Fruit fly (Drosophila melanogaster) whole organism, embryonic: ENCODE data around the gene CG6340.

ENCODE experiments used
- ATbp ChIP-seq: fragments of 200-800 bp; sonication (Bioruptor generic); optimal IDR thresholded peaks from 2 replicates; lab custom pipeline; 2017; ENCODE audit warnings: missing biosample characterization, mild to moderate bottlenecking, missing genetic modification characterization, missing genetic modification reagents
- Antp ChIP-seq: fragments of 200-800 bp; sonication (Bioruptor generic); optimal IDR thresholded peaks from 3 replicates; lab custom pipeline; 2016; ENCODE audit warnings: missing biosample characterization, missing genetic modification characterization
- Bdp1 ChIP-seq: fragments of 200-800 bp; sonication (Bioruptor generic); optimal IDR thresholded peaks from 3 replicates; lab custom pipeline; 2016; ENCODE audit warnings: missing biosample characterization, missing genetic modification characterization
- Bgb ChIP-seq: fragments of 200-800 bp; sonication (Bioruptor generic); IDR thresholded peaks from 2 replicates; pipeline ENCODE4 v1.3.6; 2022; ENCODE audit warnings: missing biosample characterization, missing genetic modification characterization; ENCODE audit not compliant: partially characterized antibody
- C15 ChIP-seq: fragments of 200-800 bp; sonication (Bioruptor generic); IDR thresholded peaks from 3 replicates; pipeline ENCODE4 v1.3.6; 2022; ENCODE audit warnings: missing biosample characterization, missing genetic modification characterization
- CG1024 ChIP-seq: fragments of 200-800 bp; sonication (Bioruptor generic); IDR thresholded peaks from 2 replicates; pipeline ENCODE4 v1.3.6; 2022; ENCODE audit warnings: missing biosample characterization, missing genetic modification characterization
- CG10366 ChIP-seq: fragments of 200-800 bp; sonication (Bioruptor generic); IDR thresholded peaks from 2 replicates; pipeline ENCODE4 v1.3.6; 2022; ENCODE audit warnings: missing biosample characterization, missing genetic modification characterization
- CG11504 ChIP-seq: fragments of 200-800 bp; sonication (Bioruptor generic); optimal IDR thresholded peaks from 3 replicates; lab custom pipeline; 2019; ENCODE audit warnings: missing biosample characterization, mild to moderate bottlenecking, missing genetic modification characterization, moderate library complexity
- CG12071 ChIP-seq: fragments of 200-800 bp; sonication (Bioruptor generic); optimal IDR thresholded peaks from 3 replicates; lab custom pipeline; 2018; ENCODE audit warnings: missing biosample characterization, mild to moderate bottlenecking, missing genetic modification characterization
- CG12659 ChIP-seq: fragments of 200-800 bp; sonication (Bioruptor generic); optimal IDR thresholded peaks from 3 replicates; lab custom pipeline; 2017; ENCODE audit warnings: mild to moderate bottlenecking, missing biosample characterization, missing genetic modification reagents, missing genetic modification characterization
- CG12769 ChIP-seq: fragments of 200-800 bp; sonication (Bioruptor generic); optimal IDR thresholded peaks from 2 replicates; lab custom pipeline; 2019; ENCODE audit warnings: missing biosample characterization, mild to moderate bottlenecking, missing genetic modification characterization, moderate library complexity
- CG14050 ChIP-seq: fragments of 200-800 bp; sonication (Bioruptor generic); IDR thresholded peaks from 3 replicates; pipeline ENCODE4 v1.3.6; 2022; ENCODE audit warnings: missing biosample characterization, missing genetic modification characterization
- CG14441 ChIP-seq: fragments of 200-800 bp; sonication (Bioruptor generic); IDR thresholded peaks from 2 replicates; pipeline ENCODE4 v1.3.6; 2022; ENCODE audit warnings: missing biosample characterization, missing genetic modification characterization
- CG15269 ChIP-seq: fragments of 200-800 bp; sonication (Bioruptor generic); optimal IDR thresholded peaks from 2 replicates; lab custom pipeline; 2018; ENCODE audit warnings: missing biosample characterization, mild to moderate bottlenecking, missing genetic modification characterization, moderate library complexity
- CG17361 ChIP-seq: fragments of 200-800 bp; sonication (Bioruptor generic); IDR thresholded peaks from 3 replicates; pipeline ENCODE4 v1.3.6; 2022; ENCODE audit warnings: missing biosample characterization, missing genetic modification characterization
- CG2120 ChIP-seq: fragments of 200-800 bp; sonication (Bioruptor generic); optimal IDR thresholded peaks from 3 replicates; lab custom pipeline; 2016; ENCODE audit warnings: missing biosample characterization, missing genetic modification characterization
- CG34422 ChIP-seq: fragments of 200-800 bp; sonication (Bioruptor generic); IDR thresholded peaks from 3 replicates; pipeline ENCODE4 v1.3.6; 2022; ENCODE audit warnings: missing biosample characterization, missing genetic modification characterization
- CG4404 ChIP-seq: fragments of 200-800 bp; sonication (Bioruptor generic); IDR thresholded peaks from 2 replicates; pipeline ENCODE4 v1.3.6; 2022; ENCODE audit warnings: missing biosample characterization, missing genetic modification characterization
- CG4820 ChIP-seq: fragments of 200-800 bp; sonication (Bioruptor generic); optimal IDR thresholded peaks from 3 replicates; lab custom pipeline; 2016; ENCODE audit warnings: missing biosample characterization, missing genetic modification characterization
- CG7357 ChIP-seq: fragments of 200-800 bp; sonication (Bioruptor generic); IDR thresholded peaks from 3 replicates; pipeline ENCODE4 v1.3.6; 2022; ENCODE audit warnings: missing biosample characterization, missing genetic modification characterization
- Ets65A ChIP-seq: fragments of 200-800 bp; sonication (Bioruptor generic); peaks from one replicate; lab custom pipeline; 2016; ENCODE audit warnings: missing biosample characterization, missing genetic modification characterization
- Gug ChIP-seq: fragments of 200-800 bp; sonication (Bioruptor generic); IDR thresholded peaks from 4 replicates; pipeline ENCODE4 v1.3.6; 2022; ENCODE audit warnings: missing biosample characterization, missing genetic modification characterization
- H15 ChIP-seq: fragments of 200-800 bp; sonication (Bioruptor generic); IDR thresholded peaks from 3 replicates; pipeline ENCODE4 v1.3.6; 2022; ENCODE audit warnings: missing biosample characterization, missing genetic modification characterization
- HHEX ChIP-seq: fragments of 200-800 bp; sonication (Bioruptor generic); optimal IDR thresholded peaks from 3 replicates; lab custom pipeline; 2017; ENCODE audit warnings: missing biosample characterization, mild to moderate bottlenecking, missing genetic modification characterization, missing genetic modification reagents
- MBD-R2 ChIP-seq: fragments of 200-800 bp; sonication (Bioruptor generic); IDR thresholded peaks from 2 replicates; pipeline ENCODE4 v1.3.6; 2022; ENCODE audit warnings: missing biosample characterization, missing genetic modification characterization
- Mad ChIP-seq: fragments of 200-800 bp; sonication (Bioruptor generic); optimal IDR thresholded peaks from 2 replicates; lab custom pipeline; 2016; ENCODE audit warnings: missing biosample characterization, missing genetic modification characterization
- Meics ChIP-seq: fragments of 200-800 bp; sonication (Bioruptor generic); optimal IDR thresholded peaks from 2 replicates; lab custom pipeline; 2017; ENCODE audit warnings: missing biosample characterization, mild to moderate bottlenecking, missing genetic modification characterization
- Mrtf ChIP-seq: fragments of 200-800 bp; sonication (Bioruptor generic); IDR thresholded peaks from 3 replicates; pipeline ENCODE4 v1.3.6; 2022; ENCODE audit warnings: missing biosample characterization, missing genetic modification characterization
- NfI ChIP-seq: fragments of 200-800 bp; sonication (Bioruptor generic); optimal IDR thresholded peaks from 3 replicates; lab custom pipeline; 2018; ENCODE audit warnings: missing biosample characterization, mild to moderate bottlenecking, missing genetic modification characterization, moderate library complexity
- Opbp ChIP-seq: fragments of 200-800 bp; sonication (Bioruptor generic); IDR thresholded peaks from 3 replicates; pipeline ENCODE4 v1.3.6; 2022; ENCODE audit warnings: missing biosample characterization, missing genetic modification characterization; ENCODE audit not compliant: partially characterized antibody
- Sox102F ChIP-seq: fragments of 200-800 bp; sonication (Bioruptor generic); optimal IDR thresholded peaks from 2 replicates; lab custom pipeline; 2018; ENCODE audit warnings: missing biosample characterization, mild to moderate bottlenecking, missing genetic modification characterization, moderate library complexity
- Sry-β ChIP-seq: fragments of 200-800 bp; sonication (Bioruptor generic); optimal IDR thresholded peaks from 2 replicates; lab custom pipeline; 2018; ENCODE audit warnings: missing biosample characterization, mild to moderate bottlenecking, missing genetic modification characterization, moderate library complexity
- Trl ChIP-seq, 3 experiments: fragments of >200 bp in 2 of 3; fragments of 200-800 bp in 1 of 3; sonication (Bioruptor generic) in 1 of 3; optimal IDR thresholded peaks; 2 replicates in 1 of 3; 3 replicates in 2 of 3; lab custom pipeline; 2016 to 2017; ENCODE audit warnings: missing biosample characterization in 1 of 3, missing genetic modification characterization in 1 of 3
- Xrp1 ChIP-seq: fragments of 200-800 bp; sonication (Bioruptor generic); IDR thresholded peaks from 2 replicates; pipeline ENCODE4 v1.3.6; 2022; ENCODE audit warnings: missing biosample characterization, missing genetic modification characterization
- ap ChIP-seq: fragments of 200-800 bp; sonication (Bioruptor generic); IDR thresholded peaks from 2 replicates; pipeline ENCODE4 v1.3.6; 2022; ENCODE audit warnings: missing biosample characterization, missing genetic modification characterization
- ara ChIP-seq: fragments of 200-800 bp; sonication (Bioruptor generic); IDR thresholded peaks from 2 replicates; pipeline ENCODE4 v1.3.6; 2022; ENCODE audit warnings: missing biosample characterization, missing genetic modification characterization
- bcd ChIP-seq: fragments of 200-800 bp; sonication (Bioruptor generic); optimal IDR thresholded peaks from 2 replicates; lab custom pipeline; 2017; ENCODE audit warnings: missing biosample characterization, mild to moderate bottlenecking, missing genetic modification characterization
- caup ChIP-seq: fragments of 200-800 bp; sonication (Bioruptor generic); optimal IDR thresholded peaks from 3 replicates; lab custom pipeline; 2017; ENCODE audit warnings: missing biosample characterization, mild to moderate bottlenecking, missing genetic modification characterization, moderate library complexity; ENCODE audit not compliant: severe bottlenecking
- ci ChIP-seq: fragments of 200-800 bp; sonication (Bioruptor generic); IDR thresholded peaks from 3 replicates; pipeline ENCODE4 v1.3.6; 2022; ENCODE audit warnings: missing biosample characterization, missing genetic modification characterization
- fd3F ChIP-seq: fragments of 200-800 bp; sonication (Bioruptor generic); optimal IDR thresholded peaks from 2 replicates; lab custom pipeline; 2018; ENCODE audit warnings: missing biosample characterization, mild to moderate bottlenecking, missing genetic modification characterization, moderate library complexity
- gro ChIP-seq: fragments of 200-800 bp; sonication (Bioruptor generic); optimal IDR thresholded peaks from 2 replicates; lab custom pipeline; 2016; ENCODE audit warnings: missing biosample characterization, missing genetic modification characterization
- mam ChIP-seq: fragments of 200-800 bp; sonication (Bioruptor generic); optimal IDR thresholded peaks from 3 replicates; lab custom pipeline; 2016; ENCODE audit warnings: missing biosample characterization, missing genetic modification characterization
- pan ChIP-seq, 4 experiments: fragments of >200 bp in 3 of 4; fragments of 200-800 bp in 1 of 4; sonication (Bioruptor generic) in 1 of 4; optimal IDR thresholded peaks in 3 of 4; IDR thresholded peaks in 1 of 4; 2 replicates each; pipeline versions ENCODE4 v1.3.6 to Lab custom; 2017 to 2022; ENCODE audit warnings: missing biosample characterization in 2 of 4, missing genetic modification characterization in 2 of 4, mixed read lengths in 1 of 4
- repo ChIP-seq: fragments of 200-800 bp; sonication (Bioruptor generic); optimal IDR thresholded peaks from 2 replicates; lab custom pipeline; 2016; ENCODE audit warnings: missing biosample characterization, missing genetic modification characterization
- row ChIP-seq: fragments of 200-800 bp; sonication (Bioruptor generic); IDR thresholded peaks from 3 replicates; pipeline ENCODE4 v1.3.6; 2022; ENCODE audit warnings: missing biosample characterization, missing genetic modification characterization
- scrt ChIP-seq: fragments of 200-800 bp; sonication (Bioruptor generic); optimal IDR thresholded peaks from 2 replicates; lab custom pipeline; 2018; ENCODE audit warnings: missing biosample characterization, mild to moderate bottlenecking, missing genetic modification characterization, moderate library complexity
- sens-2 ChIP-seq: fragments of 200-800 bp; sonication (Bioruptor generic); IDR thresholded peaks from 2 replicates; pipeline ENCODE4 v1.3.6; 2022; ENCODE audit warnings: missing biosample characterization, missing genetic modification characterization
- shn ChIP-seq: fragments of 200-800 bp; sonication (Bioruptor generic); optimal IDR thresholded peaks from 3 replicates; lab custom pipeline; 2016; ENCODE audit warnings: missing biosample characterization, missing genetic modification characterization
- stc ChIP-seq: fragments of 200-800 bp; sonication (Bioruptor generic); IDR thresholded peaks from 2 replicates; pipeline ENCODE4 v1.3.6; 2022; ENCODE audit warnings: missing biosample characterization, missing genetic modification characterization

CG6340 gene

dm6 chrX:15532062-15532461 is 49.9 kb downstream of the CG6340 start (continued):
- no peak for TF ChIP-seq Bgb (GFP tag; lab: Robert Waterston, UW)
- peak; percentile 18 for TF ChIP-seq HHEX (GFP tag; lab: Kevin White, UChicago)
- 0 out of 3 replicates have a peak, but pooled peaks have one; percentile 41 for TF ChIP-seq CG34422
- peak; percentile 51; the same call in 2 of the 4 replicates for TF ChIP-seq Gug (GFP tag; lab: Robert Waterston, UW)
- TF ChIP-seq stc (GFP tag; lab: Robert Waterston, UW) = 0 out of 2 replicates have a peak, but pooled peaks have one; percentile 31
- TF ChIP-seq CG11504 (tag; lab: Kevin White, UChicago) = peak; percentile 63
- peak; percentile 5 for TF ChIP-seq scrt (GFP tag; lab: Kevin White, UChicago)
- no peak for TF ChIP-seq Trl (optimal IDR thresholded peaks at IDR 0.05; lab: Kevin White, UChicago)
- peak; percentile 2 for TF ChIP-seq Trl (GFP tag; optimal IDR thresholded peaks at IDR 0.05; lab: Kevin White, UChicago)
- 0 out of 3 replicates have a peak, but pooled peaks have one; percentile 32 for TF ChIP-seq H15
- TF ChIP-seq CG1024 (GFP tag; lab: Robert Waterston, UW) = peak; percentile 55
- TF ChIP-seq CG4820 (GFP tag; lab: Kevin White, UChicago) = peak; percentile 26
- TF ChIP-seq Sry-β (GFP tag; lab: Kevin White, UChicago) = no peak
- TF ChIP-seq gro (GFP tag; lab: Kevin White, UChicago) = no peak
- TF ChIP-seq fd3F (GFP tag; lab: Kevin White, UChicago) = peak; percentile 6
- peak; percentile 39 for TF ChIP-seq CG12769 (tag; lab: Kevin White, UChicago)
- peak; percentile 17 for TF ChIP-seq bcd (GFP tag; lab: Kevin White, UChicago)
- TF ChIP-seq ara (GFP tag; lab: Robert Waterston, UW) = peak; percentile 33; the same call in 1 of the 2 replicates
- TF ChIP-seq caup = peak; percentile 21
- TF ChIP-seq NfI (GFP tag; lab: Kevin White, UChicago) = peak; percentile 26
- TF ChIP-seq Meics (GFP tag; lab: Kevin White, UChicago) = peak; percentile 21
- TF ChIP-seq ci (GFP tag; lab: Robert Waterston, UW) = peak; percentile 79
- TF ChIP-seq Opbp (GFP tag; lab: Robert Waterston, UW) = no peak
- TF ChIP-seq sens-2 (GFP tag; lab: Robert Waterston, UW) = 0 out of 2 replicates have a peak, but pooled peaks have one; percentile 20
- no peak for TF ChIP-seq repo (GFP tag; lab: Kevin White, UChicago)
- no peak for TF ChIP-seq Bdp1 (GFP tag; lab: Kevin White, UChicago)
- TF ChIP-seq Sox102F (GFP tag; lab: Kevin White, UChicago) = peak; percentile 62
- 0 out of 2 replicates have a peak, but pooled peaks have one; percentile 18 for TF ChIP-seq ap (GFP tag; lab: Robert Waterston, UW)
- peak; percentile 68 for TF ChIP-seq row (GFP tag; lab: Robert Waterston, UW)
- TF ChIP-seq mam (GFP tag; lab: Kevin White, UChicago) = peak; percentile 41
- TF ChIP-seq CG7357 (GFP tag; lab: Robert Waterston, UW) = peak; percentile 22; the same call in 1 of the 3 replicates
- TF ChIP-seq Ets65A = peak; percentile 65
- no peak for TF ChIP-seq Mad (GFP tag; lab: Kevin White, UChicago)
- TF ChIP-seq CG17361 = 0 out of 3 replicates have a peak, but pooled peaks have one; percentile 32
- TF ChIP-seq CG10366 (GFP tag; lab: Robert Waterston, UW) = peak; percentile 39
- TF ChIP-seq C15 (GFP tag; lab: Robert Waterston, UW) = no peak
- peak; percentile 45 for TF ChIP-seq CG15269 (tag; lab: Kevin White, UChicago)
- TF ChIP-seq CG14050 (GFP tag; lab: Robert Waterston, UW) = peak; percentile 20; the same call in 2 of the 3 replicates
- TF ChIP-seq CG2120 (GFP tag; lab: Kevin White, UChicago) = peak; percentile 44
- 0 out of 2 replicates have a peak, but pooled peaks have one; percentile 9 for TF ChIP-seq Xrp1 (GFP tag; lab: Robert Waterston, UW)
- no peak for TF ChIP-seq pan (optimal IDR thresholded peaks at IDR 0.05; lab: Kevin White, UChicago)
- TF ChIP-seq pan (GFP tag; optimal IDR thresholded peaks at IDR 0.05 in 1 of 2, IDR thresholded peaks at IDR 0.05 in 1 of 2) = peak in 1 of 2 experiments; percentile 68
- peak; percentile 17 for TF ChIP-seq CG12071
- peak; percentile 34 for TF ChIP-seq ATbp (GFP tag; lab: Kevin White, UChicago)
- TF ChIP-seq Mrtf (GFP tag; lab: Robert Waterston, UW) = 0 out of 3 replicates have a peak, but pooled peaks have one; percentile 60
- TF ChIP-seq CG12659 = peak; percentile 22
- TF ChIP-seq CG4404 (GFP tag; lab: Robert Waterston, UW) = no peak
- no peak for TF ChIP-seq shn (GFP tag; lab: Kevin White, UChicago)
- TF ChIP-seq CG14441 (GFP tag; lab: Robert Waterston, UW) = peak; percentile 49; the same call in 1 of the 2 replicates
- peak; percentile 30 for TF ChIP-seq Antp (GFP tag; lab: Kevin White, UChicago)
- TF ChIP-seq MBD-R2 (GFP tag; lab: Robert Waterston, UW) = peak; percentile 26; the same call in 1 of the 2 replicates
